Worm (Caenorhabditis elegans) whole organism, L3 larva: ENCODE results near the gene F43G6.17.

Experiments used
- R02D3.7 ChIP-seq: fragments of 150-350 bp; optimal IDR thresholded peaks from 2 replicates; lab custom pipeline; 2014; ENCODE audit warnings: missing biosample characterization, missing genetic modification characterization
- ZK546.5 ChIP-seq: sonication (generic microtip); optimal IDR thresholded peaks from 2 replicates; lab custom pipeline; 2017; ENCODE audit warnings: missing biosample characterization, missing genetic modification characterization
- aly-2 ChIP-seq: fragments of 150-350 bp; optimal IDR thresholded peaks from 2 replicates; lab custom pipeline; 2014; ENCODE audit warnings: missing biosample characterization, missing genetic modification characterization
- ama-1 ChIP-seq: fragments of 150-350 bp; optimal IDR thresholded peaks from 2 replicates; lab custom pipeline; 2018
- ceh-16 ChIP-seq: sonication (generic microtip); optimal IDR thresholded peaks from 2 replicates; lab custom pipeline; 2017; ENCODE audit warnings: missing biosample characterization, missing genetic modification characterization
- ceh-28 ChIP-seq: fragments of 150-350 bp; optimal IDR thresholded peaks from 2 replicates; lab custom pipeline; 2014; ENCODE audit warnings: missing biosample characterization, missing genetic modification reagents, missing genetic modification characterization
- ceh-9 ChIP-seq: sonication (generic microtip); optimal IDR thresholded peaks from 2 replicates; lab custom pipeline; 2018; ENCODE audit warnings: missing biosample characterization, missing genetic modification characterization
- daf-12 ChIP-seq: fragments of 150-350 bp; optimal IDR thresholded peaks from 2 replicates; lab custom pipeline; 2014; ENCODE audit warnings: missing biosample characterization, missing genetic modification reagents, missing genetic modification characterization
- egl-27 ChIP-seq: sonication (generic microtip); optimal IDR thresholded peaks from 4 replicates; lab custom pipeline; 2017; ENCODE audit warnings: missing biosample characterization, missing genetic modification reagents, missing genetic modification characterization
- egl-5 ChIP-seq: fragments of 150-350 bp; optimal IDR thresholded peaks from 2 replicates; lab custom pipeline; 2017; ENCODE audit warnings: missing biosample characterization, missing genetic modification reagents, missing genetic modification characterization, inconsistent platforms
- elt-2 ChIP-seq: sonication (generic microtip); optimal IDR thresholded peaks from 2 replicates; lab custom pipeline; 2016; ENCODE audit warnings: missing genetic modification reagents, mild to moderate bottlenecking, missing genetic modification characterization, missing compliant biosample characterization
- elt-3 ChIP-seq, 3 experiments: fragments of 150-350 bp in 1 of 3; sonication (generic microtip) in 2 of 3; optimal IDR thresholded peaks; 2 replicates in 2 of 3; 4 replicates in 1 of 3; lab custom pipeline; 2014 to 2017; ENCODE audit warnings: missing biosample characterization in 3 of 3, missing genetic modification characterization in 3 of 3
- eor-1 ChIP-seq, 2 experiments: fragments of 150-350 bp; optimal IDR thresholded peaks; 2 replicates each; lab custom pipeline; 2014 to 2018; ENCODE audit warnings: missing biosample characterization in 2 of 2, missing genetic modification characterization in 2 of 2
- fkh-10 ChIP-seq: sonication (generic microtip); optimal IDR thresholded peaks from 2 replicates; lab custom pipeline; 2017; ENCODE audit warnings: missing biosample characterization, missing genetic modification reagents, missing genetic modification characterization
- fkh-2 ChIP-seq: fragments of 150-350 bp; optimal IDR thresholded peaks from 2 replicates; lab custom pipeline; 2014; ENCODE audit warnings: missing biosample characterization, missing genetic modification reagents, missing genetic modification characterization
- fos-1 ChIP-seq: fragments of 150-350 bp; optimal IDR thresholded peaks from 2 replicates; lab custom pipeline; 2014; ENCODE audit warnings: missing biosample characterization, missing genetic modification characterization
- hmg-11 ChIP-seq: sonication (generic microtip); optimal IDR thresholded peaks from 2 replicates; lab custom pipeline; 2016; ENCODE audit warnings: missing genetic modification characterization, missing compliant biosample characterization
- jun-1 ChIP-seq: fragments of 150-350 bp; optimal IDR thresholded peaks from 2 replicates; lab custom pipeline; 2014; ENCODE audit warnings: missing biosample characterization, missing genetic modification reagents, missing genetic modification characterization
- lin-15B ChIP-seq: fragments of 150-350 bp; optimal IDR thresholded peaks from 2 replicates; lab custom pipeline; 2014; ENCODE audit warnings: missing biosample characterization, missing genetic modification characterization
- lin-39 ChIP-seq: fragments of 150-350 bp; optimal IDR thresholded peaks from 2 replicates; lab custom pipeline; 2018; ENCODE audit warnings: missing biosample characterization, missing genetic modification reagents, missing genetic modification characterization
- mdl-1 ChIP-seq: fragments of 150-350 bp; optimal IDR thresholded peaks from 2 replicates; lab custom pipeline; 2014; ENCODE audit warnings: missing biosample characterization, missing genetic modification characterization
- mml-1 ChIP-seq: fragments of 150-350 bp; sonication (generic microtip); optimal IDR thresholded peaks from 3 replicates; lab custom pipeline; 2014; ENCODE audit warnings: missing biosample characterization, missing genetic modification characterization
- nfya-1 ChIP-seq: sonication (generic microtip); optimal IDR thresholded peaks from 2 replicates; lab custom pipeline; 2017; ENCODE audit warnings: missing genetic modification characterization, mild to moderate bottlenecking, missing compliant biosample characterization, antibody characterized with exemption, moderate library complexity; ENCODE audit not compliant: insufficient read depth
- nhr-11 ChIP-seq: fragments of 150-350 bp; optimal IDR thresholded peaks from 2 replicates; lab custom pipeline; 2014; ENCODE audit warnings: missing biosample characterization, missing genetic modification characterization
- nhr-12 ChIP-seq: fragments of 150-350 bp; optimal IDR thresholded peaks from 2 replicates; lab custom pipeline; 2014; ENCODE audit warnings: missing biosample characterization, missing genetic modification characterization
- nhr-23 ChIP-seq: fragments of 150-350 bp; optimal IDR thresholded peaks from 2 replicates; lab custom pipeline; 2014; ENCODE audit warnings: missing biosample characterization, missing genetic modification reagents, missing genetic modification characterization
- nhr-25 ChIP-seq: sonication (generic microtip); optimal IDR thresholded peaks from 2 replicates; lab custom pipeline; 2017; ENCODE audit warnings: missing biosample characterization, missing genetic modification characterization
- nhr-43 ChIP-seq: sonication (generic microtip); optimal IDR thresholded peaks from 2 replicates; lab custom pipeline; 2016; ENCODE audit warnings: mild to moderate bottlenecking, missing genetic modification characterization, missing compliant biosample characterization; ENCODE audit not compliant: poor library complexity, severe bottlenecking
- nhr-67 ChIP-seq: fragments of 150-350 bp; optimal IDR thresholded peaks from 2 replicates; lab custom pipeline; 2014; ENCODE audit warnings: missing biosample characterization, missing genetic modification characterization
- nhr-77 ChIP-seq: fragments of 150-350 bp; optimal IDR thresholded peaks from 2 replicates; lab custom pipeline; 2014; ENCODE audit warnings: missing biosample characterization, missing genetic modification characterization
- pha-4 ChIP-seq: fragments of 150-350 bp; optimal IDR thresholded peaks from 2 replicates; lab custom pipeline; 2014; ENCODE audit warnings: missing biosample characterization, missing genetic modification reagents, missing genetic modification characterization
- pqm-1 ChIP-seq: fragments of 150-350 bp; optimal IDR thresholded peaks from 2 replicates; lab custom pipeline; 2017; ENCODE audit warnings: missing biosample characterization, missing genetic modification characterization, inconsistent platforms
- skn-1 ChIP-seq: fragments of 150-350 bp; optimal IDR thresholded peaks from 2 replicates; lab custom pipeline; 2014; ENCODE audit warnings: missing biosample characterization, missing genetic modification characterization
- snpc-4 ChIP-seq: fragments of 150-350 bp; optimal IDR thresholded peaks from 2 replicates; lab custom pipeline; 2014; ENCODE audit warnings: missing biosample characterization, missing genetic modification characterization
- tbx-2 ChIP-seq: sonication (generic microtip); optimal IDR thresholded peaks from 2 replicates; lab custom pipeline; 2016; ENCODE audit warnings: mild to moderate bottlenecking, missing genetic modification characterization, missing compliant biosample characterization
- unc-39 ChIP-seq: sonication (generic microtip); optimal IDR thresholded peaks from 4 replicates; lab custom pipeline; 2017; ENCODE audit warnings: missing biosample characterization, missing genetic modification characterization
- unc-62 ChIP-seq: fragments of 150-350 bp; sonication (generic microtip); optimal IDR thresholded peaks from 4 replicates; lab custom pipeline; 2014; ENCODE audit warnings: missing biosample characterization, missing genetic modification reagents, missing genetic modification characterization
- ztf-11 ChIP-seq: fragments of 150-350 bp; optimal IDR thresholded peaks from 2 replicates; lab custom pipeline; 2014; ENCODE audit warnings: missing biosample characterization, missing genetic modification characterization
- ztf-4 ChIP-seq: fragments of 150-350 bp; optimal IDR thresholded peaks from 2 replicates; lab custom pipeline; 2014; ENCODE audit warnings: missing biosample characterization, missing genetic modification characterization

F43G6.17 gene

DNA sequence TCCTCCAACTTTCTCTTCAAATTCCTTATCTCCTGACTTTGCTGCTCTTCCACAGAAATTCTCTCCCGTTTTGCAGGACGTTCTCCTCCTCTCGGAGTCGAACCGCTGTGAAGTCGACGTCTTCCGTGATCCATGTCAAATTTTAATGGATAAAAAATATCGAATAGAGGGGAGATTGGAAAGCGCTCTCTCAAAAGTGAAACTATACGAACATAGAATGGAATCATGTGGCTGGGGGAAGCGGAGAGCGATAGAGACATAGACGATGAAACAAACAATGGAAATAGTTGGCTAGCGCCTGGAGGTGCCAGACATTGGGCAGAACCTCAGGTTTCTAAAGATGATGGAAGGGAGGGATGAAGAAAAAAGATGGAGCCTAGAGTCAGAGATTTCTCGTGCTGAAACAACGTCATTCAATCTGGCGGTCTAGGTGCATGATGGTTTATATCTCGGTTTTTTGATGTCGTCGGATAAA, 11.4 kb downstream of the F43G6.17 start, which contains the start of gene F43G6.8:
Gene F43G6.8 (minus strand): TSS at position 198 of the 475 bp plus-strand sequence.
- TF ChIP-seq nhr-25 (tag; lab: Kevin White, UChicago) (peak; percentile 13), fos-1 (tag; lab: Kevin White, UChicago) (no peak), nhr-11 (tag; lab: Kevin White, UChicago) (peak; percentile 78), nfya-1 (tag; lab: Kevin White, UChicago) (peak; percentile 72), pqm-1 (peak; percentile 14), nhr-23 (tag; lab: Kevin White, UChicago) (peak; percentile 35), lin-15B (peak; percentile 11), jun-1 (tag; lab: Kevin White, UChicago) (no peak), unc-39 (tag; lab: Kevin White, UChicago) (no peak), mml-1 (tag; lab: Kevin White, UChicago) (no peak), lin-39 (peak; percentile 11), elt-2 (peak; percentile 30), mdl-1 (tag; lab: Kevin White, UChicago) (no peak), snpc-4 (peak; percentile 32), ZK546.5 (tag; lab: Kevin White, UChicago) (no peak)

DNA sequence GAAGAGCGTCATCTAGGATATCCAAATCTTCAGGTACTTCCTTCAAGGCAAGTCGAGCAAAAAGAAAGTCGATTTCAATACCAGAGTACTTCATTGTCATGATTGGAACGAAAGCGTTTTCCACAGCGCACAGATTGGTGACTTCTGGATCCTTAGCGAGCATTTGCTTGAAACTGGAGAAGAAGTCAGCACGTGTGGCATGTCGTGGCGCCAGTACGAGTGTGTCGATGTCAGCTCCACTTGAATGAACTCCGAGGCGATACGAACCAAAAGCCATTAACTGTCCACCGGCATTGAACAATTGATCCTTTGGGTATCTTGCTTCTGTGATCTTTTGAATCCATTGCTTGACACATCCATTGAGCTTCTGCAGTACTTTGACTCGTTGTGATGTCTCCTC, 13.5 kb downstream of the F43G6.17 start:
- TF ChIP-seq egl-5 (tag; lab: Kevin White, UChicago) (no peak), nhr-25 (tag; lab: Kevin White, UChicago) (no peak), ceh-28 (no peak), aly-2 (no peak), hmg-11 (tag; lab: Kevin White, UChicago) (no peak), lin-15B (no peak), ceh-9 (no peak), fkh-2 (tag; lab: Kevin White, UChicago) (no peak), egl-27 (tag; lab: Kevin White, UChicago) (no peak), ama-1 (lab: Kevin White, UChicago) (no peak), ztf-11 (no peak), mdl-1 (tag; lab: Kevin White, UChicago) (no peak), ztf-4 (no peak), nhr-12 (no peak), R02D3.7 (tag; lab: Kevin White, UChicago) (no peak), nfya-1 (tag; lab: Kevin White, UChicago) (no peak), elt-3 (tag; optimal IDR thresholded peaks at IDR 0.05; lab: Kevin White, UChicago) (no peak), nhr-67 (tag; lab: Kevin White, UChicago) (no peak)

DNA sequence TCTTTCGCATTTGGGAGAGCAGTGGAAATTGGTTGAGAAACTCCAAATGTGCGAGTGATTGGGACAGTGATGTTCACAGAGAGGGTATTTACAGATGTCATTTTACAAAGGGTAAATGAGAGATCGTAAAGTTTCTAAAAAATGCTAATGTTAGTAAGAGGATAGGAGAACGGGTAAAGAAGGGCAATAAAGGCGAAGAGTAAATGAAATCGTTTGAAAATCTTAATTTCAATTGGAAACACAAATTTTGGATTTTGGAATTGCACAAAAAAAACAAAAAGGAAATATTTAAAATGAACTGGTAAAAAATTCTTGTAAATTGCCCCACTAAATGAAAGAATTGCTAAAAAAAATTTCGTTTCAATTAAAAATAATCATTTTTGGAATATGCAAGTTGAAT, 13.9 kb downstream of the F43G6.17 start, which contains the start of gene pap-3:
Gene pap-3 (minus strand): TSS at position 101 of the 400 bp plus-strand sequence.
- TF ChIP-seq nhr-23 (tag; lab: Kevin White, UChicago) (no peak), tbx-2 (no peak), ZK546.5 (tag; lab: Kevin White, UChicago) (no peak), unc-39 (tag; lab: Kevin White, UChicago) (no peak), fkh-2 (tag; lab: Kevin White, UChicago) (no peak), nhr-43 (tag; lab: Kevin White, UChicago) (no peak), pha-4 (tag; lab: Kevin White, UChicago) (no peak), aly-2 (no peak), lin-39 (no peak), R02D3.7 (tag; lab: Kevin White, UChicago) (no peak), ztf-4 (no peak), nhr-12 (no peak)
- TF ChIP-seq, all 47 proteins: peak for 0

DNA sequence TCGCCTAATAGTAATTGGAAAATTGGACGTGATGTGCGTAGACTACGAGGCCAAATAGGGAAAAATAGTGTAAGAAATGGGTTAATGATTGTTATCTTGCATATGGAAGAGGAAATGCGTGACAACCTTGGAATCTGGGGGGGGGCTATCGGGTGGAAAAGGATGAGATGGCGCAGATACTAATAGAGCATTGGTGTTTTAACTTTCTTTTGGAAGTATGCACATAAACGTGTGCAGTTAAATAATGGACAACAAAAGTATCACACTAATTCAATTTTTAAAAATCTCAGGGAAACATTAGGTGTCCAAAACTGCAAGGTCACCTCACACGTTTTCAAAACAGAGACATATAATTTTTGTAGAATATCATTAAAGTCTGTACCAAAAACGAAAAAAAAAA, 17.3 kb downstream of the F43G6.17 start, which contains the start of gene Y6D1A.2:
Gene Y6D1A.2 (minus strand): TSS at position 101 of the 400 bp plus-strand sequence.
- TF ChIP-seq nhr-77 (tag; lab: Kevin White, UChicago) (no peak), nhr-25 (tag; lab: Kevin White, UChicago) (peak; percentile 33)
- TF ChIP-seq, all 47 proteins: peak for 1

DNA sequence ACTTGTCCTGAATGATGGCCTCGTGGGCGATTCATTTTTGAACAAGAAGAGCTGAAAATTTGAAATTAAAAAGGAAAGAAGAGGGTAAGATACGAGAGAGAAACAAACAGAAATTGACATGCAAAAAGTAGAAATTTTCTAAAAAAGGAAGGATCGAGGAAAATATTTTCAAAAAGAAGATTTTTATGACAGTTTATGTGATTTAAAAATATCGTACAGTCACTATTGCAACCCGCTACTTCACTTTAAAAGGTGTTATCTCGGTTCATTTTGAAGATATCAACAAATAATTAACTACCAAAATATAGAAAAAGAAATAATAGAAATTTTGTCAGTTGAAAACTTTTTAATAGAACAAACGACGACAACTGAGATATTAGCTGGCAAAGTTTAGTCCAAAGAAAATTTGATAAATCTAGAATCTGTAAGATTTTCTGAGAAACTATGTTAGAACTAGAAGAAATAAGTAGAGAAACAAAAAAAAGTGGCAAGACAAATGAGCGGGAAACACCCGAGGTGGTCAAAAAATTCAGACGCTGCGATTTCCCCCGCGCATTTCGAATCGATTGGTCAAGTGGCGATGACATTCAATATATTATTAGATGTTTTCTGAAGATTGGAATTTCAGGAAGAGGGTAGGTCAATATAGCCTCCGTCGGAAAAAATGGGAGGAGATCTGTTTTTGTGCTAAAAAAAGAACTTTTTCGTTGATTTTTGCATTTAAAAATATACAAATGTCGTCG, 21.2 kb downstream of the F43G6.17 start, which contains the start of gene Y6D1A.1:
Gene Y6D1A.1 (minus strand): TSS at position 51 of the 743 bp plus-strand sequence.
- TF ChIP-seq mml-1 (tag; lab: Kevin White, UChicago) (no peak), ama-1 (lab: Kevin White, UChicago) (no peak), nhr-25 (tag; lab: Kevin White, UChicago) (no peak), ztf-11 (no peak), nhr-67 (tag; lab: Kevin White, UChicago) (no peak), fkh-2 (tag; lab: Kevin White, UChicago) (no peak), daf-12 (tag; lab: Kevin White, UChicago) (no peak), eor-1 (tag; optimal IDR thresholded peaks at IDR 0.05; lab: Kevin White, UChicago) (no peak), nhr-43 (tag; lab: Kevin White, UChicago) (no peak), unc-62 (no peak), lin-39 (no peak), ceh-16 (tag; lab: Kevin White, UChicago) (no peak), nhr-12 (no peak), fkh-10 (GFP tag; lab: Kevin White, UChicago) (no peak), ceh-9 (no peak), skn-1 (no peak), elt-2 (no peak)
